Fruit fly (Drosophila melanogaster): ENCODE measurements around the gene sens-2.

Gene sens-2

DNA sequence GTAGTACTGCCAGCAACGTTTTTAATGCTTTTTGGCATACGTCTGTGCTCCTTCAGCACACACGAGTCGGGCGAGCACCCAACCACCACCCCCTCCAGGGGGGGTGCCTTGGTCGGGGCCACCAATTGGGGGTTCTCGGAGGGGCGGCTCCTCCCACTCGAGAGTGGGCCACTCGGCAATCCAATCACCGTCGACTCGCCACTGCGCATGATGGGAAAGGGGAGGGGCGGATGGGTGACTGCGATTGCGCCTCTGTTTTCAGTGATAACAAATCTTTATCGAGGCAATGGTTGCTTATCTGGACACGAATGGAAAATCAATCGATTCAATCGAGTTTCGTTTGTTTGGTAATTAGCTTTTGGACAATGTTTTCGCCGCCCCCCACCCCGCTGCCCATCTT lies 4.2 kb upstream of the sens-2 start (continued):
- no peak for TF ChIP-seq otp (GFP tag; IDR thresholded peaks at IDR 0.05)
- TF ChIP-seq CG8924 (tag; optimal IDR thresholded peaks at IDR 0.05) = no peak
- TF ChIP-seq CG2116 (GFP tag; optimal IDR thresholded peaks at IDR 0.05) = no peak
- TF ChIP-seq hth (optimal IDR thresholded peaks at IDR 0.05) = no peak
- TF ChIP-seq Sry-δ (GFP tag; optimal IDR thresholded peaks at IDR 0.05) = no peak
- TF ChIP-seq mld (GFP tag; IDR thresholded peaks at IDR 0.05; ENCODE audit: partially characterized antibody) = no peak
- TF ChIP-seq CG11695 (GFP tag; IDR thresholded peaks at IDR 0.05) = 0 out of 3 replicates have a peak, but pooled peaks have one; percentile 10
- no peak for TF ChIP-seq luna (GFP tag; optimal IDR thresholded peaks at IDR 0.05)
- no peak for TF ChIP-seq fu2 (GFP tag; optimal IDR thresholded peaks at IDR 0.05)
- TF ChIP-seq dati (GFP tag; IDR thresholded peaks at IDR 0.05) = no peak
- no peak for TF ChIP-seq zen (tag; optimal IDR thresholded peaks at IDR 0.05)
- TF ChIP-seq ken (GFP tag; IDR thresholded peaks at IDR 0.05) = no peak
- TF ChIP-seq Hmx (GFP tag; optimal IDR thresholded peaks at IDR 0.05) = no peak
- no peak for TF ChIP-seq CG32772 (GFP tag; IDR thresholded peaks at IDR 0.05)
- no peak for TF ChIP-seq tup (GFP tag; optimal IDR thresholded peaks at IDR 0.05)
- TF ChIP-seq chinmo (GFP tag; IDR thresholded peaks at IDR 0.05; ENCODE audit: partially characterized antibody) = peak; percentile 83; the same call in 1 of the 4 replicates
- TF ChIP-seq z (GFP tag; IDR thresholded peaks at IDR 0.05) = no peak
- no peak for TF ChIP-seq CG1603 (tag; optimal IDR thresholded peaks at IDR 0.05)
- TF ChIP-seq dan (GFP tag; IDR thresholded peaks at IDR 0.05) = no peak
- TF ChIP-seq Adf1 (GFP tag; IDR thresholded peaks at IDR 0.05) = peak; percentile 74
- no peak for TF ChIP-seq odd (GFP tag; optimal IDR thresholded peaks at IDR 0.05)
- no peak for TF ChIP-seq CG7556 (GFP tag; optimal IDR thresholded peaks at IDR 0.05)
- peak; percentile 76 for TF ChIP-seq Vsx1 (GFP tag; optimal IDR thresholded peaks at IDR 0.05)
- no peak for TF ChIP-seq CG3281 (GFP tag; optimal IDR thresholded peaks at IDR 0.05)
- TF ChIP-seq dpn (GFP tag; optimal IDR thresholded peaks at IDR 0.05) = no peak
- no peak for TF ChIP-seq CG34376 (GFP tag; optimal IDR thresholded peaks at IDR 0.05)
- no peak for TF ChIP-seq Dip3 (GFP tag; optimal IDR thresholded peaks at IDR 0.05)
- no peak for TF ChIP-seq zfh1 (GFP tag; IDR thresholded peaks at IDR 0.05)
- no peak for TF ChIP-seq CG6272 (GFP tag; IDR thresholded peaks at IDR 0.05)
- TF ChIP-seq amos (GFP tag; IDR thresholded peaks at IDR 0.05; ENCODE audit: partially characterized antibody) = no peak
- TF ChIP-seq CG6813 (GFP tag; optimal IDR thresholded peaks at IDR 0.05) = no peak
- TF ChIP-seq slbo (GFP tag; IDR thresholded peaks at IDR 0.05) = no peak
- no peak for TF ChIP-seq unpg (GFP tag; optimal IDR thresholded peaks at IDR 0.05)
- no peak for TF ChIP-seq zfh2 (GFP tag; optimal IDR thresholded peaks at IDR 0.05)
- no peak for TF ChIP-seq bcd (GFP tag; optimal IDR thresholded peaks at IDR 0.05)
- TF ChIP-seq Lpt (GFP tag; optimal IDR thresholded peaks at IDR 0.05) = no peak
- peak; percentile 84 for TF ChIP-seq sens-2 (GFP tag; IDR thresholded peaks at IDR 0.05)
- no peak for TF ChIP-seq ssp (GFP tag; IDR thresholded peaks at IDR 0.05)
- TF ChIP-seq CG33213 (GFP tag; optimal IDR thresholded peaks at IDR 0.05) = no peak
- TF ChIP-seq CG6791 (GFP tag; IDR thresholded peaks at IDR 0.05; ENCODE audit: partially characterized antibody) = no peak
- no peak for TF ChIP-seq CG12942 (GFP tag; optimal IDR thresholded peaks at IDR 0.05)
- TF ChIP-seq CG31441 (GFP tag; IDR thresholded peaks at IDR 0.05) = no peak
- no peak for TF ChIP-seq twi (tag; optimal IDR thresholded peaks at IDR 0.05)
- TF ChIP-seq br (optimal IDR thresholded peaks at IDR 0.05) = no peak
- TF ChIP-seq tap (tag; optimal IDR thresholded peaks at IDR 0.05) = no peak
- TF ChIP-seq BEAF-32 (GFP tag; optimal IDR thresholded peaks at IDR 0.05) = no peak
- no peak for TF ChIP-seq grau (tag; optimal IDR thresholded peaks at IDR 0.05)
- TF ChIP-seq Mes4 (GFP tag; optimal IDR thresholded peaks at IDR 0.05) = no peak
- TF ChIP-seq run (tag; optimal IDR thresholded peaks at IDR 0.05) = no peak
- TF ChIP-seq CG15696 (tag; optimal IDR thresholded peaks at IDR 0.05) = no peak
- TF ChIP-seq rib (GFP tag; IDR thresholded peaks at IDR 0.05) = no peak
- no peak for TF ChIP-seq CG12744 (GFP tag; optimal IDR thresholded peaks at IDR 0.05)
- TF ChIP-seq Drgx (GFP tag; IDR thresholded peaks at IDR 0.05) = no peak

All from whole organism, embryonic.